Worm (Caenorhabditis elegans): ENCODE data around the gene M176.16.

- TF ChIP-seq T22C8.4 (GFP tag; IDR thresholded peaks at IDR 0.05) = no peak
- no peak for TF ChIP-seq flt-1 (GFP tag; IDR thresholded peaks at IDR 0.05)
- TF ChIP-seq med-1 (GFP tag; optimal IDR thresholded peaks at IDR 0.05; ENCODE audit: insufficient read depth) = no peak
- TF ChIP-seq ztf-23 (GFP tag; IDR thresholded peaks at IDR 0.05) = no peak
- TF ChIP-seq tab-1 (GFP tag; IDR thresholded peaks at IDR 0.05) = no peak
Measured at ce11 chrII:9445368-9445767, 27.1 kb downstream of the M176.16 start, which contains the start of gene R09D1.13.

Measured in whole organism, midembryonic.